Fruit fly (Drosophila melanogaster) whole organism, adult: Measurements from ENCODE around the gene klar.

Experiments used
- CG12768 ChIP-seq: fragments of 200-800 bp; sonication (Bioruptor generic); optimal IDR thresholded peaks from 2 replicates; lab custom pipeline; 2017; ENCODE audit warnings: missing biosample characterization, missing genetic modification characterization, mild to moderate bottlenecking, moderate library complexity, missing genetic modification reagents
- CG1620 ChIP-seq: fragments of 200-800 bp; sonication (Bioruptor generic); optimal IDR thresholded peaks from 2 replicates; lab custom pipeline; 2016; ENCODE audit warnings: missing biosample characterization, missing genetic modification characterization
- CG5204 ChIP-seq: fragments of 200-800 bp; sonication (Bioruptor generic); optimal IDR thresholded peaks from 2 replicates; lab custom pipeline; 2016; ENCODE audit warnings: missing biosample characterization, missing genetic modification characterization
- Clk ChIP-seq: fragments of 200-800 bp; sonication (Bioruptor generic); optimal IDR thresholded peaks from 2 replicates; lab custom pipeline; 2017; ENCODE audit warnings: missing biosample characterization, missing genetic modification characterization
- Hr96 ChIP-seq: fragments of 200-800 bp; sonication (Bioruptor generic); optimal IDR thresholded peaks from 2 replicates; lab custom pipeline; 2016; ENCODE audit warnings: missing biosample characterization, missing genetic modification characterization
- cnc ChIP-seq, 2 experiments: fragments of >200 bp; optimal IDR thresholded peaks; 2 replicates each; lab custom pipeline; 2017
- kay ChIP-seq: fragments of 200-800 bp; sonication (Bioruptor generic); peaks from one replicate; lab custom pipeline; 2016; ENCODE audit warnings: missing biosample characterization, missing genetic modification characterization, borderline replicate concordance
- toe ChIP-seq: fragments of 200-800 bp; sonication (Bioruptor generic); optimal IDR thresholded peaks from 2 replicates; lab custom pipeline; 2016; ENCODE audit warnings: missing biosample characterization, missing genetic modification characterization

DNA sequence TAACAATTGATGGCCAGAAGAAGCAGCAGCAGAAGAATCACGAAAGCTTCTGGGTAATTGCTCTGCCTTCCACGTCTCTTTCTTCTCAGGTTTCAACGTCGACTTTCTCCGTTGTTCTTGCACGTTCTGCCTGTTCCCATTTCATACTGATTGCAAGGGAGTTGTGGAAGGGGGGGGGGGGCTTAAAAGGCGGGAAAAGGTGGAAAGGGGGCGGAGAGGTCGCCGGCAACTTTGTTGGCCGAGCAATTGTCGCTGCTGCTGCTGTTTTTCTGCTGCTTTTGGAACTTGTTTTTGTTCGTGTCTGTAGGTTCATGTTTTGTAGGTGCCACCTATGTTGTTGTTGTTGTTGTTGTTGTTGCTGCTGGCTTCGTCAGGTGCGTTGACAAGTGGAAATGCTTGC lies 25.1 kb upstream of the klar start:
- no peak for TF ChIP-seq CG12768
- TF ChIP-seq Hr96 (GFP tag; lab: Kevin White, UChicago), result no peak
- TF ChIP-seq cnc (optimal IDR thresholded peaks at IDR 0.05; lab: Kevin White, UChicago), result no peak
- TF ChIP-seq CG5204 (GFP tag; lab: Kevin White, UChicago), result no peak
- no peak for TF ChIP-seq CG1620 (GFP tag; lab: Kevin White, UChicago)
- no peak for TF ChIP-seq Clk (GFP tag; lab: Kevin White, UChicago)
- no peak for TF ChIP-seq toe (GFP tag; lab: Kevin White, UChicago)
- no peak for TF ChIP-seq kay (GFP tag; lab: Kevin White, UChicago)
